Worm (Caenorhabditis elegans) whole organism, young adult: Measurements from ENCODE around the gene hsp-43.

Experiments used
- F52B5.7 ChIP-seq: sonication (generic microtip); optimal IDR thresholded peaks from 2 replicates; lab custom pipeline; 2016; ENCODE audit warnings: mild to moderate bottlenecking, missing genetic modification characterization, missing compliant biosample characterization
- Y53F4B.3 ChIP-seq: fragments of 200-800 bp; sonication (Bioruptor generic); IDR thresholded peaks from 2 replicates; pipeline ENCODE4 v1.3.6; 2022; ENCODE audit warnings: missing genetic modification reagents, missing genetic modification characterization, missing compliant biosample characterization
- Y53G8AR.9 ChIP-seq: fragments of 200-800 bp; sonication (Bioruptor generic); conservative IDR thresholded peaks from 2 replicates; pipeline ENCODE4 v1.3.6; 2022; ENCODE audit warnings: missing genetic modification reagents, missing genetic modification characterization, missing compliant biosample characterization
- him-1 ChIP-seq: sonication (generic microtip); optimal IDR thresholded peaks from 2 replicates; lab custom pipeline; 2016; ENCODE audit warnings: missing genotype, missing genetic modification reagents, missing genetic modification characterization, missing compliant biosample characterization
- unc-62 ChIP-seq: fragments of 150-350 bp; optimal IDR thresholded peaks from 2 replicates; lab custom pipeline; 2014; ENCODE audit warnings: missing biosample characterization, missing genetic modification reagents, missing genetic modification characterization

DNA sequence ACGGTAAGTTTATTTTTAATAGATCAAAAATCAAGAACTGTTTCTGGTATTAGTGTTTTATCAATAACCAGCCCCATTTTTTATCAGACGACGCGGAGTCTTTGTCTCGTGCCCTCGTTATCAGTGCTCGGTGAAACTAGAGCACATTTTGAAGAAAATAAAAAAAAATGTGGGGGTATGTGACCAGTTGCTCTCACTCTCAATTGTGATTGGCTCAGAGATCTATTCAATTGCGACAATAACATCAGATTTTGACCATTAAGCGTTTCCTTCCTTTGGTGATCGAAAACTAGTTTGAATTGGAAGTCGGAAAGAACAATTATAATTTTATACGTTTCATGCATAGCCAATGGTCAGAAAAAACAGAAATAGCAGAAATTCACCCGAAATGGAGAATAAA lies 21.1 kb upstream of the hsp-43 start:
- TF ChIP-seq Y53F4B.3 (GFP tag; lab: Robert Waterston, UW): no peak
- no peak for TF ChIP-seq him-1 (tag; lab: Kevin White, UChicago)
- no peak for TF ChIP-seq Y53G8AR.9
- no peak for TF ChIP-seq F52B5.7 (tag; lab: Kevin White, UChicago)
- TF ChIP-seq unc-62: no peak
